Fruit fly (Drosophila melanogaster) whole organism, embryonic: ENCODE data around the gene CG17777.
A peak's percentile ranks its signal among the peaks of the same experiment; 100 is the strongest.

ENCODE experiments used
- ATbp ChIP-seq: fragments of 200-800 bp; sonication (Bioruptor generic); optimal IDR thresholded peaks from 2 replicates; lab custom pipeline; 2017; ENCODE audit warnings: missing biosample characterization, mild to moderate bottlenecking, missing genetic modification characterization, missing genetic modification reagents
- Atf3 ChIP-seq: fragments of 200-800 bp; sonication (Bioruptor generic); optimal IDR thresholded peaks from 3 replicates; lab custom pipeline; 2016; ENCODE audit warnings: missing biosample characterization, missing genetic modification characterization
- B-H1 ChIP-seq: fragments of 200-800 bp; sonication (Bioruptor generic); IDR thresholded peaks from 3 replicates; pipeline ENCODE4 v1.3.6; 2022; ENCODE audit warnings: missing biosample characterization, missing genetic modification characterization
- Bteb2 ChIP-seq: fragments of 200-800 bp; sonication (Bioruptor generic); optimal IDR thresholded peaks from 2 replicates; lab custom pipeline; 2016; ENCODE audit warnings: missing biosample characterization, missing genetic modification characterization
- CG10366 ChIP-seq: fragments of 200-800 bp; sonication (Bioruptor generic); IDR thresholded peaks from 2 replicates; pipeline ENCODE4 v1.3.6; 2022; ENCODE audit warnings: missing biosample characterization, missing genetic modification characterization
- CG10431 ChIP-seq: fragments of 200-800 bp; sonication (Bioruptor generic); optimal IDR thresholded peaks from 3 replicates; lab custom pipeline; 2018; ENCODE audit warnings: missing biosample characterization, mild to moderate bottlenecking, missing genetic modification characterization
- CG10543 ChIP-seq: fragments of 200-800 bp; sonication (Bioruptor generic); optimal IDR thresholded peaks from 3 replicates; lab custom pipeline; 2017; ENCODE audit warnings: missing biosample characterization, mild to moderate bottlenecking, missing genetic modification characterization, moderate library complexity
- CG13775 ChIP-seq: fragments of 200-800 bp; sonication (Bioruptor generic); optimal IDR thresholded peaks from 3 replicates; lab custom pipeline; 2017; ENCODE audit warnings: missing biosample characterization, mild to moderate bottlenecking, missing genetic modification characterization
- CG14965 ChIP-seq: fragments of 200-800 bp; sonication (Bioruptor generic); optimal IDR thresholded peaks from 2 replicates; lab custom pipeline; 2016; ENCODE audit warnings: missing biosample characterization, missing genetic modification characterization, borderline replicate concordance
- CG15479 ChIP-seq: fragments of 200-800 bp; sonication (Bioruptor generic); optimal IDR thresholded peaks from 3 replicates; lab custom pipeline; 2019; ENCODE audit warnings: missing biosample characterization, mild to moderate bottlenecking, missing genetic modification characterization, moderate library complexity
- CG17612 ChIP-seq: fragments of 200-800 bp; sonication (Bioruptor generic); IDR thresholded peaks from 2 replicates; pipeline ENCODE4 v1.3.6; 2022; ENCODE audit warnings: missing biosample characterization, missing genetic modification characterization
- CG17802 ChIP-seq: fragments of 200-800 bp; sonication (Bioruptor generic); optimal IDR thresholded peaks from 2 replicates; lab custom pipeline; 2018; ENCODE audit warnings: missing biosample characterization, mild to moderate bottlenecking, missing genetic modification characterization, moderate library complexity
- CG17829 ChIP-seq: fragments of 200-800 bp; optimal IDR thresholded peaks from 2 replicates; lab custom pipeline; 2019; ENCODE audit warnings: missing biosample characterization, mild to moderate bottlenecking, missing genetic modification characterization, moderate library complexity
- CG2116 ChIP-seq: fragments of 200-800 bp; sonication (Bioruptor generic); optimal IDR thresholded peaks from 3 replicates; lab custom pipeline; 2018; ENCODE audit warnings: missing biosample characterization, mild to moderate bottlenecking, missing genetic modification characterization
- CG33213 ChIP-seq: fragments of 200-800 bp; sonication (Bioruptor generic); optimal IDR thresholded peaks from 3 replicates; lab custom pipeline; 2016; ENCODE audit warnings: missing biosample characterization, missing genetic modification characterization
- CG4707 ChIP-seq: fragments of 200-800 bp; sonication (Bioruptor generic); optimal IDR thresholded peaks from 2 replicates; lab custom pipeline; 2018; ENCODE audit warnings: missing biosample characterization, mild to moderate bottlenecking, missing genetic modification characterization, moderate library complexity
- CG7786 ChIP-seq: fragments of 200-800 bp; sonication (Bioruptor generic); optimal IDR thresholded peaks from 2 replicates; lab custom pipeline; 2016; ENCODE audit warnings: missing biosample characterization, missing genetic modification characterization
- CG8290 ChIP-seq, 3 experiments: fragments of 200-800 bp; sonication (Bioruptor generic); optimal IDR thresholded peaks; 2 replicates each; lab custom pipeline; 2016 to 2019; ENCODE audit warnings: missing biosample characterization in 3 of 3, missing genetic modification characterization in 3 of 3, mild to moderate bottlenecking in 2 of 3, moderate library complexity in 1 of 3
- CG9215 ChIP-seq: fragments of 200-800 bp; sonication (Bioruptor generic); IDR thresholded peaks from 2 replicates; pipeline ENCODE4 v1.3.6; 2022; ENCODE audit warnings: missing biosample characterization, missing genetic modification characterization
- Dp ChIP-seq: fragments of 200-800 bp; sonication (Bioruptor generic); optimal IDR thresholded peaks from 2 replicates; lab custom pipeline; 2018; ENCODE audit warnings: missing biosample characterization, mild to moderate bottlenecking, missing genetic modification characterization, moderate library complexity
- Dref ChIP-seq: fragments of 200-800 bp; sonication (Bioruptor generic); IDR thresholded peaks from 2 replicates; pipeline ENCODE4 v1.3.6; 2022; ENCODE audit warnings: missing biosample characterization, missing genetic modification characterization
- Eip74EF ChIP-seq, 2 experiments: fragments of 200-800 bp in 1 of 2; fragments of >200 bp in 1 of 2; sonication (Bioruptor generic) in 1 of 2; optimal IDR thresholded peaks; 2 replicates each; lab custom pipeline; 2017 to 2019; ENCODE audit warnings: missing biosample characterization in 2 of 2, missing genetic modification characterization in 2 of 2, mild to moderate bottlenecking in 1 of 2, moderate library complexity in 1 of 2
- GATAe ChIP-seq: fragments of 200-800 bp; sonication (Bioruptor generic); conservative IDR thresholded peaks from 2 replicates; pipeline ENCODE4 v1.3.6; 2022; ENCODE audit warnings: missing biosample characterization, missing genetic modification characterization
- H15 ChIP-seq: fragments of 200-800 bp; sonication (Bioruptor generic); IDR thresholded peaks from 3 replicates; pipeline ENCODE4 v1.3.6; 2022; ENCODE audit warnings: missing biosample characterization, missing genetic modification characterization
- HLHmδ ChIP-seq: fragments of 200-800 bp; sonication (Bioruptor generic); optimal IDR thresholded peaks from 2 replicates; lab custom pipeline; 2018; ENCODE audit warnings: missing biosample characterization, mild to moderate bottlenecking, missing genetic modification characterization, moderate library complexity
- HmgZ ChIP-seq: fragments of 200-800 bp; sonication (Bioruptor generic); optimal IDR thresholded peaks from 2 replicates; lab custom pipeline; 2018; ENCODE audit warnings: missing biosample characterization, mild to moderate bottlenecking, missing genetic modification characterization
- Med ChIP-seq: fragments of 200-800 bp; sonication (Bioruptor generic); peaks from one replicate; lab custom pipeline; 2016; ENCODE audit warnings: missing biosample characterization, missing genetic modification characterization, mild to moderate bottlenecking, inconsistent platforms, moderate library complexity
- Pdp1 ChIP-seq, 2 experiments: fragments of 200-800 bp; sonication (Bioruptor generic); optimal IDR thresholded peaks; 3 replicates each; lab custom pipeline; 2016; ENCODE audit warnings: missing biosample characterization in 2 of 2, missing genetic modification characterization in 2 of 2, mild to moderate bottlenecking in 1 of 2, moderate library complexity in 1 of 2
- YL-1 ChIP-seq: fragments of 200-800 bp; sonication (Bioruptor generic); optimal IDR thresholded peaks from 3 replicates; lab custom pipeline; 2017; ENCODE audit warnings: missing biosample characterization, mild to moderate bottlenecking, missing genetic modification characterization
- ab ChIP-seq: fragments of 200-800 bp; sonication (Bioruptor generic); optimal IDR thresholded peaks from 2 replicates; lab custom pipeline; 2016; ENCODE audit warnings: missing biosample characterization, missing genetic modification characterization
- ara ChIP-seq: fragments of 200-800 bp; sonication (Bioruptor generic); IDR thresholded peaks from 2 replicates; pipeline ENCODE4 v1.3.6; 2022; ENCODE audit warnings: missing biosample characterization, missing genetic modification characterization
- bbx ChIP-seq: fragments of 200-800 bp; sonication (Bioruptor generic); IDR thresholded peaks from 2 replicates; pipeline ENCODE4 v1.3.6; 2022; ENCODE audit warnings: missing biosample characterization, missing genetic modification characterization; ENCODE audit not compliant: partially characterized antibody
- bowl ChIP-seq: fragments of 200-800 bp; sonication (Bioruptor generic); IDR thresholded peaks from 2 replicates; pipeline ENCODE4 v1.3.6; 2022; ENCODE audit warnings: missing biosample characterization, missing genetic modification characterization
- chinmo ChIP-seq: fragments of 200-800 bp; sonication (Bioruptor generic); IDR thresholded peaks from 4 replicates; pipeline ENCODE4 v1.3.6; 2022; ENCODE audit warnings: missing biosample characterization, missing genetic modification characterization; ENCODE audit not compliant: partially characterized antibody
- da ChIP-seq: fragments of 200-800 bp; sonication (Bioruptor generic); optimal IDR thresholded peaks from 2 replicates; lab custom pipeline; 2016; ENCODE audit warnings: missing biosample characterization, missing genetic modification characterization
- dmrt99B ChIP-seq: fragments of 200-800 bp; sonication (Bioruptor generic); optimal IDR thresholded peaks from 2 replicates; lab custom pipeline; 2018; ENCODE audit warnings: missing biosample characterization, mild to moderate bottlenecking, missing genetic modification characterization, moderate library complexity
- dpn ChIP-seq, 2 experiments: fragments of 200-800 bp; sonication (Bioruptor generic); optimal IDR thresholded peaks; 3 replicates each; lab custom pipeline; 2016; ENCODE audit warnings: missing biosample characterization in 2 of 2, missing genetic modification characterization in 2 of 2
- ems ChIP-seq: fragments of 200-800 bp; sonication (Bioruptor generic); optimal IDR thresholded peaks from 3 replicates; lab custom pipeline; 2016; ENCODE audit warnings: missing biosample characterization, missing genetic modification characterization
- en ChIP-seq: fragments of 200-800 bp; sonication (Bioruptor generic); optimal IDR thresholded peaks from 2 replicates; lab custom pipeline; 2016; ENCODE audit warnings: missing biosample characterization, missing genetic modification characterization
- hth ChIP-seq: fragments of >200 bp; optimal IDR thresholded peaks from 2 replicates; lab custom pipeline; 2017; ENCODE audit warnings: inconsistent platforms
- jumu ChIP-seq: fragments of 200-800 bp; sonication (Bioruptor generic); optimal IDR thresholded peaks from 3 replicates; lab custom pipeline; 2016; ENCODE audit warnings: missing biosample characterization, missing genetic modification characterization
- nmo ChIP-seq: fragments of 200-800 bp; sonication (Bioruptor generic); optimal IDR thresholded peaks from 2 replicates; lab custom pipeline; 2018; ENCODE audit warnings: missing biosample characterization, mild to moderate bottlenecking, missing genetic modification characterization, moderate library complexity
- odd ChIP-seq: fragments of 200-800 bp; sonication (Bioruptor generic); optimal IDR thresholded peaks from 2 replicates; lab custom pipeline; 2017; ENCODE audit warnings: missing biosample characterization, mild to moderate bottlenecking, missing genetic modification characterization
- phol ChIP-seq: fragments of 200-800 bp; sonication (Bioruptor generic); optimal IDR thresholded peaks from 3 replicates; lab custom pipeline; 2018; ENCODE audit warnings: missing biosample characterization, mild to moderate bottlenecking, missing genetic modification characterization, moderate library complexity
- sd ChIP-seq: fragments of 200-800 bp; sonication (Bioruptor generic); optimal IDR thresholded peaks from 3 replicates; lab custom pipeline; 2018; ENCODE audit warnings: missing biosample characterization, mild to moderate bottlenecking, missing genetic modification characterization, moderate library complexity
- tap ChIP-seq: fragments of 200-800 bp; optimal IDR thresholded peaks from 3 replicates; lab custom pipeline; 2019; ENCODE audit warnings: missing biosample characterization, mild to moderate bottlenecking, missing genetic modification characterization, moderate library complexity
- tll ChIP-seq, 2 experiments: fragments of 200-800 bp in 1 of 2; fragments of >200 bp in 1 of 2; sonication (Bioruptor generic) in 1 of 2; optimal IDR thresholded peaks; 2 replicates each; lab custom pipeline; 2017 to 2019; ENCODE audit warnings: missing biosample characterization in 2 of 2, missing genetic modification characterization in 2 of 2, mild to moderate bottlenecking in 1 of 2, moderate library complexity in 1 of 2
- vvl ChIP-seq: fragments of 200-800 bp; sonication (Bioruptor generic); IDR thresholded peaks from 2 replicates; pipeline ENCODE4 v1.3.6; 2022; ENCODE audit warnings: missing biosample characterization, missing genetic modification characterization
- zen ChIP-seq: fragments of 200-800 bp; sonication (Bioruptor generic); optimal IDR thresholded peaks from 3 replicates; lab custom pipeline; 2018; ENCODE audit warnings: missing biosample characterization, mild to moderate bottlenecking, missing genetic modification characterization, moderate library complexity

The CG17777 gene

DNA sequence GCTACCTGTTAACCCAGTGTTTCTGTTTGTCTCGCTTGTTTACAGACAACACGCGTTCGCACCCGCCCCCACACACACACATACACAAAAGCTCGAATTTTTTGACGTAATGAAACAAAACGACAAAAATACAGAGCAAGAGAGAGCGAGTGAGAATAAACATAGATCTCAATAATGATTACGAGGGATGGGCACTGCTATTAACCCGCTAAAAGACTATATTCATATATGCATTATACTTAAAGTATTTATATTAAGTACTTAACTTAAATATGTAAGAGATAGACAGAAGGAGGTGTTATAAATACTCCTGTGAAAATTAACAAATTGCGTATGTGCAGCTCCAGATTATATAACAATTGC is 44.8 kb upstream of the CG17777 start (continued):
- TF ChIP-seq jumu (GFP tag; lab: Kevin White, UChicago), result no peak
- peak; percentile 71 for TF ChIP-seq odd (GFP tag; lab: Kevin White, UChicago)
- TF ChIP-seq CG10431, result peak; percentile 56
- TF ChIP-seq chinmo, result no peak
- TF ChIP-seq ab (GFP tag; lab: Kevin White, UChicago), result no peak
- TF ChIP-seq dpn (GFP tag; optimal IDR thresholded peaks at IDR 0.05; lab: Kevin White, UChicago), result peak in 1 of 2 experiments; percentile 11
- TF ChIP-seq CG2116 (GFP tag; lab: Kevin White, UChicago), result no peak
- TF ChIP-seq Med (GFP tag; lab: Kevin White, UChicago), result peak; percentile 88
- TF ChIP-seq CG10366 (GFP tag; lab: Robert Waterston, UW), result no peak
- TF ChIP-seq CG17802 (tag; lab: Kevin White, UChicago), result no peak
- no peak for TF ChIP-seq CG17612 (GFP tag; lab: Robert Waterston, UW)
- TF ChIP-seq Eip74EF (GFP tag; optimal IDR thresholded peaks at IDR 0.05; lab: Kevin White, UChicago), result peak in 1 of 2 experiments; percentile 9
- TF ChIP-seq CG7786, result no peak
- peak; percentile 25 for TF ChIP-seq nmo (GFP tag; lab: Kevin White, UChicago)
- TF ChIP-seq phol, result peak; percentile 27
- TF ChIP-seq ems, result no peak
- TF ChIP-seq CG14965 (GFP tag; lab: Kevin White, UChicago), result no peak
- no peak for TF ChIP-seq Bteb2 (GFP tag; lab: Kevin White, UChicago)
- no peak for TF ChIP-seq Atf3 (GFP tag; lab: Kevin White, UChicago)
- TF ChIP-seq GATAe (GFP tag; lab: Robert Waterston, UW), result 0 out of 2 replicates have a peak, but pooled peaks have one; percentile 12
- peak; percentile 2 to 90 for TF ChIP-seq Pdp1 (GFP tag; optimal IDR thresholded peaks at IDR 0.05; lab: Kevin White, UChicago)
- TF ChIP-seq CG9215 (GFP tag; lab: Robert Waterston, UW), result peak; percentile 23; the same call in 1 of the 2 replicates
- TF ChIP-seq CG13775 (GFP tag; lab: Kevin White, UChicago), result peak; percentile 19

DNA sequence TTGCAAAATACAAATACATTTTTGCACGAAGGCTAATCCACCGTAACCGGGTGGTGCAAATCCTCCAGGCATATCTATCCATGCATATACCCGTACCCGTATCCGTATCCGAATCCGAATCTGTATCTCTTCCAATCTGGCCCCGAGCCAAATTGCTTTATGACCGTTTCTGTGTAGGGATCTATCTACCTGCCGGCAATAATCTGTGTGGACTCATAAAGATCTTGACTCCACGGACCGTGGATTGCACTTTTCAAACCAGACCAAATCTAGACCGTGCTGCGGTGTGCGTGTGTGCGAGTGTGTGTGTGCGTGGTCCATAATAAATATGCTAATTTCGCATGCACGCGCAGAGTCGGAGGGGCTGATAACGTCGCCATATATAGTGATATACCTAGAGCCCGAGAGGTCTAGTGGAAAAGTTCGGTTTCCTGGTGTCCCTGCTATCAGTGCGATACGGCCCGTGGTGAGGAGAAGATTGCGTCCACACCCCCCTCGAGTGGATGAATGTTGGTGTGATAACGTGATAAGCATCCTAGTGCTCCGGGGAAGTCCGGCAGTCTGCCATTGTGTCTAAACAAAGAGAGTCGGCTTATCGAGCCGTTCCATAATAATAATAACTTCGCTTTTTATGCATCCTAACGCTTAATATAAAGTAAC is 44.2 kb upstream of the CG17777 start:
- peak in 1 of 2 experiments; percentile 80 for TF ChIP-seq tll (GFP tag; optimal IDR thresholded peaks at IDR 0.05; lab: Kevin White, UChicago)
- peak; percentile 96 for TF ChIP-seq CG15479 (GFP tag; lab: Kevin White, UChicago)
- peak; percentile 39 for TF ChIP-seq zen
- TF ChIP-seq Dp (GFP tag; lab: Kevin White, UChicago), result no peak
- TF ChIP-seq bowl, result no peak
- TF ChIP-seq CG33213 (GFP tag; lab: Kevin White, UChicago), result no peak
- no peak for TF ChIP-seq HLHmδ (GFP tag; lab: Kevin White, UChicago)
- peak; percentile 47 for TF ChIP-seq HmgZ
- TF ChIP-seq da (GFP tag; lab: Kevin White, UChicago), result no peak
- TF ChIP-seq en (GFP tag; lab: Kevin White, UChicago), result no peak
- no peak for TF ChIP-seq hth
- TF ChIP-seq vvl, result 0 out of 2 replicates have a peak, but pooled peaks have one; percentile 10
- TF ChIP-seq Dref (GFP tag; lab: Robert Waterston, UW), result no peak
- TF ChIP-seq ATbp (GFP tag; lab: Kevin White, UChicago), result no peak
- no peak for TF ChIP-seq CG8290 (GFP tag; optimal IDR thresholded peaks at IDR 0.05; lab: Kevin White, UChicago)
- no peak for TF ChIP-seq CG8290 (tag; optimal IDR thresholded peaks at IDR 0.05; lab: Kevin White, UChicago)
- TF ChIP-seq CG10543 (GFP tag; lab: Kevin White, UChicago), result peak; percentile 47
- no peak for TF ChIP-seq B-H1 (GFP tag; lab: Robert Waterston, UW)
- no peak for TF ChIP-seq bbx (GFP tag; lab: Robert Waterston, UW)
- no peak for TF ChIP-seq CG17829 (tag; lab: Kevin White, UChicago)
- no peak for TF ChIP-seq dmrt99B
- no peak for TF ChIP-seq CG4707
- TF ChIP-seq sd (tag; lab: Kevin White, UChicago), result peak; percentile 11
- no peak for TF ChIP-seq YL-1
- TF ChIP-seq H15 (GFP tag; lab: Robert Waterston, UW), result no peak
- no peak for TF ChIP-seq ara (GFP tag; lab: Robert Waterston, UW)
- no peak for TF ChIP-seq tap
